Fruit fly (Drosophila melanogaster) whole organism, embryonic: Measurements from ENCODE around the gene Rab18.

Source experiments
- Awh ChIP-seq: fragments of 200-800 bp; sonication (Bioruptor generic); IDR thresholded peaks from 2 replicates; pipeline ENCODE4, ENCODE4 v1.3.6; 2022; ENCODE audit warnings: missing biosample characterization, missing genetic modification characterization
- CG10321 ChIP-seq: fragments of 200-800 bp; sonication (Bioruptor generic); IDR thresholded peaks from 2 replicates; pipeline ENCODE4 v1.3.6; 2022; ENCODE audit warnings: missing biosample characterization, missing genetic modification characterization
- CG11696 ChIP-seq: fragments of 200-800 bp; sonication (Bioruptor generic); IDR thresholded peaks from 2 replicates; pipeline ENCODE4 v1.3.6; 2022; ENCODE audit warnings: missing biosample characterization, missing genetic modification characterization
- CG13775 ChIP-seq: fragments of 200-800 bp; sonication (Bioruptor generic); optimal IDR thresholded peaks from 3 replicates; lab custom pipeline; 2017; ENCODE audit warnings: missing biosample characterization, mild to moderate bottlenecking, missing genetic modification characterization
- CG14667 ChIP-seq: fragments of 200-800 bp; sonication (Bioruptor generic); IDR thresholded peaks from 2 replicates; pipeline ENCODE4 v1.3.6; 2022; ENCODE audit warnings: missing biosample characterization, missing genetic modification characterization
- CG17359 ChIP-seq: fragments of 200-800 bp; sonication (Bioruptor generic); optimal IDR thresholded peaks from 3 replicates; lab custom pipeline; 2018; ENCODE audit warnings: missing biosample characterization, mild to moderate bottlenecking, missing genetic modification characterization, moderate library complexity
- CG18262 ChIP-seq: fragments of 200-800 bp; optimal IDR thresholded peaks from 3 replicates; lab custom pipeline; 2019; ENCODE audit warnings: missing biosample characterization, mild to moderate bottlenecking, missing genetic modification characterization, moderate library complexity
- CG18619 ChIP-seq: fragments of 200-800 bp; sonication (Bioruptor generic); optimal IDR thresholded peaks from 3 replicates; lab custom pipeline; 2017; ENCODE audit warnings: missing biosample characterization, mild to moderate bottlenecking, missing genetic modification characterization
- CG32767 ChIP-seq: fragments of 200-800 bp; sonication (Bioruptor generic); IDR thresholded peaks from 2 replicates; pipeline ENCODE4 v1.3.6; 2022; ENCODE audit warnings: missing biosample characterization, missing genetic modification characterization
- CG4328 ChIP-seq: fragments of 200-800 bp; sonication (Bioruptor generic); optimal IDR thresholded peaks from 3 replicates; lab custom pipeline; 2017; ENCODE audit warnings: missing biosample characterization, missing genetic modification reagents, missing genetic modification characterization
- CG6689 ChIP-seq: fragments of 200-800 bp; sonication (Bioruptor generic); IDR thresholded peaks from 2 replicates; pipeline ENCODE4 v1.3.6; 2022; ENCODE audit warnings: missing biosample characterization, missing genetic modification characterization
- CG7372 ChIP-seq: fragments of 200-800 bp; sonication (Bioruptor generic); IDR thresholded peaks from 2 replicates; pipeline ENCODE4 v1.3.6; 2022; ENCODE audit warnings: missing biosample characterization, missing genetic modification characterization
- CG7839 ChIP-seq: fragments of 200-800 bp; sonication (Bioruptor generic); optimal IDR thresholded peaks from 3 replicates; lab custom pipeline; 2018; ENCODE audit warnings: missing biosample characterization, mild to moderate bottlenecking, missing genetic modification characterization, moderate library complexity
- CG7963 ChIP-seq: fragments of 200-800 bp; sonication (Bioruptor generic); IDR thresholded peaks from 3 replicates; pipeline ENCODE4 v1.3.6; 2022; ENCODE audit warnings: missing biosample characterization, missing genetic modification characterization; ENCODE audit not compliant: partially characterized antibody
- CG8089 ChIP-seq: fragments of 200-800 bp; sonication (Bioruptor generic); optimal IDR thresholded peaks from 3 replicates; lab custom pipeline; 2016; ENCODE audit warnings: missing biosample characterization, missing genetic modification characterization
- CG8388 ChIP-seq: fragments of 200-800 bp; sonication (Bioruptor generic); optimal IDR thresholded peaks from 2 replicates; lab custom pipeline; 2019; ENCODE audit warnings: missing biosample characterization, mild to moderate bottlenecking, missing genetic modification characterization, moderate library complexity
- D19B ChIP-seq: fragments of 200-800 bp; sonication (Bioruptor generic); optimal IDR thresholded peaks from 2 replicates; lab custom pipeline; 2017; ENCODE audit warnings: missing biosample characterization, mild to moderate bottlenecking, missing genetic modification characterization
- Dll ChIP-seq: fragments of 200-800 bp; sonication (Bioruptor generic); IDR thresholded peaks from 4 replicates; pipeline ENCODE4 v1.3.6; 2022; ENCODE audit warnings: missing biosample characterization, missing genetic modification characterization; ENCODE audit not compliant: partially characterized antibody
- Fer3 ChIP-seq: fragments of 200-800 bp; sonication (Bioruptor generic); optimal IDR thresholded peaks from 2 replicates; lab custom pipeline; 2018; ENCODE audit warnings: missing biosample characterization, mild to moderate bottlenecking, missing genetic modification characterization, moderate library complexity
- Gug ChIP-seq: fragments of 200-800 bp; sonication (Bioruptor generic); IDR thresholded peaks from 4 replicates; pipeline ENCODE4 v1.3.6; 2022; ENCODE audit warnings: missing biosample characterization, missing genetic modification characterization
- H2.0 ChIP-seq: fragments of 200-800 bp; sonication (Bioruptor generic); IDR thresholded peaks from 2 replicates; pipeline ENCODE4 v1.3.6; 2022; ENCODE audit warnings: missing biosample characterization, missing genetic modification characterization
- HHEX ChIP-seq: fragments of 200-800 bp; sonication (Bioruptor generic); optimal IDR thresholded peaks from 3 replicates; lab custom pipeline; 2017; ENCODE audit warnings: missing biosample characterization, mild to moderate bottlenecking, missing genetic modification characterization, missing genetic modification reagents
- HLH3B ChIP-seq: fragments of 200-800 bp; sonication (Bioruptor generic); IDR thresholded peaks from 2 replicates; pipeline ENCODE4 v1.3.6; 2022; ENCODE audit warnings: missing biosample characterization, missing genetic modification characterization
- Hr51 ChIP-seq, 2 experiments: fragments of 200-800 bp; sonication (Bioruptor generic); optimal IDR thresholded peaks; 2 replicates in 1 of 2; 3 replicates in 1 of 2; lab custom pipeline; 2016 to 2018; ENCODE audit warnings: missing biosample characterization in 2 of 2, missing genetic modification characterization in 2 of 2, mild to moderate bottlenecking in 1 of 2, moderate library complexity in 1 of 2
- MTF-1 ChIP-seq: fragments of 200-800 bp; sonication (Bioruptor generic); optimal IDR thresholded peaks from 2 replicates; lab custom pipeline; 2018; ENCODE audit warnings: missing biosample characterization, mild to moderate bottlenecking, missing genetic modification characterization, borderline replicate concordance
- NFAT ChIP-seq: fragments of 200-800 bp; sonication (Bioruptor generic); IDR thresholded peaks from 2 replicates; pipeline ENCODE4 v1.3.6; 2022; ENCODE audit warnings: missing biosample characterization, missing genetic modification characterization
- NfI ChIP-seq: fragments of 200-800 bp; sonication (Bioruptor generic); optimal IDR thresholded peaks from 3 replicates; lab custom pipeline; 2018; ENCODE audit warnings: missing biosample characterization, mild to moderate bottlenecking, missing genetic modification characterization, moderate library complexity
- Sry-δ ChIP-seq: fragments of 200-800 bp; sonication (Bioruptor generic); optimal IDR thresholded peaks from 2 replicates; lab custom pipeline; 2016; ENCODE audit warnings: missing biosample characterization, missing genetic modification characterization
- ara ChIP-seq: fragments of 200-800 bp; sonication (Bioruptor generic); IDR thresholded peaks from 2 replicates; pipeline ENCODE4 v1.3.6; 2022; ENCODE audit warnings: missing biosample characterization, missing genetic modification characterization
- bbx ChIP-seq: fragments of 200-800 bp; sonication (Bioruptor generic); IDR thresholded peaks from 2 replicates; pipeline ENCODE4 v1.3.6; 2022; ENCODE audit warnings: missing biosample characterization, missing genetic modification characterization; ENCODE audit not compliant: partially characterized antibody
- bigmax ChIP-seq: fragments of 200-800 bp; sonication (Bioruptor generic); optimal IDR thresholded peaks from 2 replicates; lab custom pipeline; 2018; ENCODE audit warnings: missing biosample characterization, mild to moderate bottlenecking, missing genetic modification characterization
- dm ChIP-seq: fragments of 200-800 bp; sonication (Bioruptor generic); optimal IDR thresholded peaks from 3 replicates; lab custom pipeline; 2016; ENCODE audit warnings: missing biosample characterization, missing genetic modification characterization
- dmrt11E ChIP-seq: fragments of 200-800 bp; sonication (Bioruptor generic); optimal IDR thresholded peaks from 3 replicates; lab custom pipeline; 2018; ENCODE audit warnings: missing biosample characterization, mild to moderate bottlenecking, missing genetic modification characterization, moderate library complexity
- dmrt99B ChIP-seq: fragments of 200-800 bp; sonication (Bioruptor generic); optimal IDR thresholded peaks from 2 replicates; lab custom pipeline; 2018; ENCODE audit warnings: missing biosample characterization, mild to moderate bottlenecking, missing genetic modification characterization, moderate library complexity
- gcm2 ChIP-seq: fragments of 200-800 bp; sonication (Bioruptor generic); optimal IDR thresholded peaks from 2 replicates; lab custom pipeline; 2016; ENCODE audit warnings: missing biosample characterization, missing genetic modification characterization
- gsb-n ChIP-seq: fragments of 200-800 bp; sonication (Bioruptor generic); optimal IDR thresholded peaks from 3 replicates; lab custom pipeline; 2018; ENCODE audit warnings: missing biosample characterization, mild to moderate bottlenecking, missing genetic modification characterization
- h ChIP-seq: fragments of >200 bp; optimal IDR thresholded peaks from 2 replicates; lab custom pipeline; 2017
- ham ChIP-seq: fragments of 200-800 bp; sonication (Bioruptor generic); IDR thresholded peaks from 2 replicates; pipeline ENCODE4 v1.3.6; 2022; ENCODE audit warnings: missing biosample characterization, missing genetic modification characterization
- inv ChIP-seq: fragments of 200-800 bp; sonication (Bioruptor generic); IDR thresholded peaks from 2 replicates; pipeline ENCODE4 v1.3.6; 2022; ENCODE audit warnings: missing biosample characterization, missing genetic modification characterization; ENCODE audit not compliant: partially characterized antibody
- jigr1 ChIP-seq: fragments of 200-800 bp; sonication (Bioruptor generic); IDR thresholded peaks from 3 replicates; pipeline ENCODE4 v1.3.6; 2022; ENCODE audit warnings: missing biosample characterization, missing genetic modification characterization
- oc ChIP-seq: fragments of 200-800 bp; sonication (Bioruptor generic); optimal IDR thresholded peaks from 2 replicates; lab custom pipeline; 2018; ENCODE audit warnings: missing biosample characterization, mild to moderate bottlenecking, missing genetic modification characterization, moderate library complexity
- onecut ChIP-seq: fragments of 200-800 bp; sonication (Bioruptor generic); IDR thresholded peaks from 2 replicates; pipeline ENCODE4 v1.3.6; 2022; ENCODE audit warnings: missing biosample characterization, missing genetic modification characterization
- otp ChIP-seq: fragments of 200-800 bp; sonication (Bioruptor generic); IDR thresholded peaks from 3 replicates; pipeline ENCODE4, ENCODE4 v1.3.6; 2022; ENCODE audit warnings: missing biosample characterization, missing genetic modification characterization
- ranshi ChIP-seq: fragments of 200-800 bp; sonication (Bioruptor generic); IDR thresholded peaks from 2 replicates; pipeline ENCODE4 v1.3.6; 2022; ENCODE audit warnings: missing biosample characterization, missing genetic modification characterization
- schlank ChIP-seq: fragments of 200-800 bp; sonication (Bioruptor generic); optimal IDR thresholded peaks from 2 replicates; lab custom pipeline; 2018; ENCODE audit warnings: missing biosample characterization, mild to moderate bottlenecking, missing genetic modification characterization
- sima ChIP-seq: fragments of 200-800 bp; sonication (Bioruptor generic); optimal IDR thresholded peaks from 2 replicates; lab custom pipeline; 2016; ENCODE audit warnings: missing biosample characterization, missing genetic modification characterization
- slou ChIP-seq: fragments of 200-800 bp; sonication (Bioruptor generic); optimal IDR thresholded peaks from 3 replicates; lab custom pipeline; 2016; ENCODE audit warnings: missing biosample characterization, missing genetic modification characterization
- slp2 ChIP-seq: fragments of 200-800 bp; sonication (Bioruptor generic); optimal IDR thresholded peaks from 2 replicates; lab custom pipeline; 2016; ENCODE audit warnings: missing biosample characterization, missing genetic modification characterization
- sqz ChIP-seq: fragments of 200-800 bp; sonication (Bioruptor generic); optimal IDR thresholded peaks from 3 replicates; lab custom pipeline; 2018; ENCODE audit warnings: missing biosample characterization, mild to moderate bottlenecking, missing genetic modification characterization
- wek ChIP-seq: fragments of 200-800 bp; sonication (Bioruptor generic); optimal IDR thresholded peaks from 3 replicates; lab custom pipeline; 2018; ENCODE audit warnings: missing biosample characterization, mild to moderate bottlenecking, missing genetic modification characterization, moderate library complexity
- wor ChIP-seq: fragments of 200-800 bp; sonication (Bioruptor generic); IDR thresholded peaks from 2 replicates; pipeline ENCODE4 v1.3.6; 2022; ENCODE audit warnings: missing biosample characterization, missing genetic modification characterization

Gene Rab18

dm6 chrX:5671537-5672029 lies at the start of gene Rab18 (continued):
- TF ChIP-seq Gug (peak; percentile 70; the same call in 3 of the 4 replicates), CG8089 (GFP tag; lab: Kevin White, UChicago) (no peak), schlank (tag; lab: Kevin White, UChicago) (no peak), CG14667 (GFP tag; lab: Robert Waterston, UW) (peak; percentile 43; the same call in 1 of the 2 replicates), CG7963 (no peak), CG17359 (tag; lab: Kevin White, UChicago) (no peak), CG7839 (tag; lab: Kevin White, UChicago) (no peak), CG10321 (GFP tag; lab: Robert Waterston, UW) (no peak), h (lab: Kevin White, UChicago) (no peak), onecut (no peak), NfI (peak; percentile 28), MTF-1 (no peak), sima (GFP tag; lab: Kevin White, UChicago) (no peak), Hr51 (GFP tag; optimal IDR thresholded peaks at IDR 0.05; lab: Kevin White, UChicago) (peak in 1 of 2 experiments; percentile 21), Dll (GFP tag; lab: Robert Waterston, UW) (no peak), slp2 (GFP tag; lab: Kevin White, UChicago) (peak; percentile 52), slou (GFP tag; lab: Kevin White, UChicago) (no peak), dmrt99B (tag; lab: Kevin White, UChicago) (no peak), CG4328 (GFP tag; lab: Kevin White, UChicago) (no peak), D19B (no peak), dmrt11E (tag; lab: Kevin White, UChicago) (no peak), oc (tag; lab: Kevin White, UChicago) (no peak), bbx (GFP tag; lab: Robert Waterston, UW) (peak; percentile 57), otp (GFP tag; lab: Robert Waterston, UW) (no peak), CG11696 (GFP tag; lab: Robert Waterston, UW) (no peak), dm (no peak), CG18262 (tag; lab: Kevin White, UChicago) (no peak), CG13775 (GFP tag; lab: Kevin White, UChicago) (no peak), jigr1 (GFP tag; lab: Robert Waterston, UW) (peak; percentile 49; the same call in 1 of the 3 replicates), ranshi (GFP tag; lab: Robert Waterston, UW) (peak; percentile 53; the same call in 1 of the 2 replicates), bigmax (GFP tag; lab: Kevin White, UChicago) (no peak), CG18619 (GFP tag; lab: Kevin White, UChicago) (no peak), Fer3 (tag; lab: Kevin White, UChicago) (no peak), inv (peak; percentile 20; the same call in 1 of the 2 replicates), gsb-n (tag; lab: Kevin White, UChicago) (no peak), H2.0 (GFP tag; lab: Robert Waterston, UW) (peak; percentile 13; the same call in 1 of the 2 replicates), CG8388 (GFP tag; lab: Kevin White, UChicago) (no peak), NFAT (peak; percentile 72), ham (GFP tag; lab: Robert Waterston, UW) (no peak), Sry-δ (peak; percentile 87), sqz (no peak), ara (no peak), HHEX (GFP tag; lab: Kevin White, UChicago) (no peak), CG7372 (GFP tag; lab: Robert Waterston, UW) (no peak), Awh (GFP tag; lab: Robert Waterston, UW) (no peak), gcm2 (GFP tag; lab: Kevin White, UChicago) (no peak), CG32767 (GFP tag; lab: Robert Waterston, UW) (no peak), HLH3B (GFP tag; lab: Robert Waterston, UW) (no peak), wor (GFP tag; lab: Robert Waterston, UW) (no peak), CG6689 (GFP tag; lab: Robert Waterston, UW) (no peak; the same call in 1 of the 2 replicates), wek (GFP tag; lab: Kevin White, UChicago) (no peak)
